Fruit fly (Drosophila melanogaster) ovary, adult (tissue): ENCODE data around the gene polybromo.

Experiments used
- CG17801 ChIP-seq: fragments of 200-800 bp; optimal IDR thresholded peaks from 2 replicates; lab custom pipeline; 2019; ENCODE audit warnings: missing biosample characterization, mild to moderate bottlenecking, missing genetic modification characterization, moderate library complexity; ENCODE audit not compliant: partially characterized antibody

polybromo gene

DNA sequence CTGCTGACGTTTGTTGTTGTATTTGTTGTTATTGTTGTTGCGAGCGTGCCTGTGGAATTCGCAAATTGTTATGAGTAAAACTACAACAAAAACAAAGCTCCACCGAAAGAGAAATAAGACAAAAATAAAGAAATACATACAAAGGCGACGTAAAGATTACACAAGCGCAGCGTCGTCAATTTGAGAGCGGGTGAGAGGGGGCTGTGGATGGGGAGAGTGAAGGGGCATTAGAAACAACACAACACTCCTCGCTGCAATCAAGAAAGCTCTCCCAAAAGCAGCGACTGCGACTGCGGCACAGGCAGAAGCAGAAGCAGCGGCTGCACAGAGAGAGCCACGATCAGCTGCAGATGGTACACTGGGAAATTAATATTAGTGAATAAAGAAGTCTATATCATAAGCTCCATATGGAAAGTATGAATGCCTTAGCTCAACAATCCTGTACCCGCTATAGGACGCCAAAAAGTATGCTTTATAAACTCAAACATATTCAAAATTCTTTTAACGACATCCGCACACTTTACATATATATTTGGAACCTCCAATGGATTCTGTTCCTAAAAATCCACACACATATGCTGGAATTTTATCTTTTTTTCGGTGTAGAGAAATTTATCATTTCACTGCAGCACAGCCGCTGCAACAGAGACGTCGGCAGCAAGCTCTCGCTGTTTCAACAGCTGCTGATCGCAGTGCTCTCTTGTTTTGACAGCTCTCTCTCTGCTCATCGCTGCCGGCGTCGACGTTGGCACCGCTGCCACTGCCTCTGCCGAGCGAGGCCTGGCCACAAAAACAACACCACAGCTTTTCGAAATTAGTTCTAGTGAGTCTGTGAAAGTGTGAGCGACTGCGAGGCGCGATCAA, 36.3 kb downstream of the polybromo start, which contains the start of gene CG13631:
CG13631 (plus strand) TSS at position 814 of the 864 bp plus-strand sequence.
- TF ChIP-seq CG17801 (GFP tag; lab: Kevin White, UChicago) = peak; percentile 90

dm6 chr3R:24767667-24768340, 37.3 kb downstream of the polybromo start:
- TF ChIP-seq CG17801 (GFP tag; lab: Kevin White, UChicago) = no peak

dm6 chr3R:24766684-24767083, 38.4 kb downstream of the polybromo start:
- no peak for TF ChIP-seq CG17801 (GFP tag; lab: Kevin White, UChicago)

DNA sequence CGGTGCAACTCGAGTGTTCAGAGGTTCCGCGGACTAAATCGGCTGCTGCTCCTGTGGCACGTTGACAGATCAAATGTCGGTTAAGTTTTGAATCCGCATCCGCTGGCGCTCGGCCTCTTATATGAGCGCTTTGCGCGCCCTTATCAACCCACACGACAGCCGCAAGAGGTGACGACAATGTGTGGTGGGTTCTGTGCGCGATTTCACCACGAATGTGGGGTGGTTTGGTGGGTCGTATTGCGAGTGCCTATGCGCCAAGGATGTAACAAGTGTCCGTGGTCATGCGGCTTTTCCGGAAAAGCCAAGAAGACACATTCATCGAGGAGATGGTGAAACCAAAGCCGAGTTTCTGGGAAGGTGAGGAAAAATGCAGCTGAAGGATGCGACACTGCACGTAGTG, 40.1 kb downstream of the polybromo start, which contains the start of gene AstA:
AstA (minus strand) TSS at position 101 of the 400 bp plus-strand sequence.
- TF ChIP-seq CG17801 (GFP tag; lab: Kevin White, UChicago) = no peak

dm6 chr3R:24753561-24754027, 51.5 kb downstream of the polybromo start, which contains the start of gene asp:
TSS of gene asp (plus strand) at chr3R:24753849.
- TF ChIP-seq CG17801 (GFP tag; lab: Kevin White, UChicago) = no peak
